Worm (Caenorhabditis elegans) whole organism, L4 larva: ENCODE results near the gene npr-29.

Experiments
- aly-2 ChIP-seq: sonication (generic microtip); optimal IDR thresholded peaks from 2 replicates; lab custom pipeline; 2018; ENCODE audit warnings: missing biosample characterization, missing genetic modification characterization
- ama-1 ChIP-seq: fragments of 150-350 bp; optimal IDR thresholded peaks from 2 replicates; lab custom pipeline; 2014; ENCODE audit warnings: inconsistent platforms, mixed read lengths
- dve-1 ChIP-seq: sonication (generic microtip); optimal IDR thresholded peaks from 2 replicates; lab custom pipeline; 2017; ENCODE audit warnings: antibody characterized with exemption, mild to moderate bottlenecking, missing genetic modification characterization, missing compliant biosample characterization; ENCODE audit not compliant: insufficient read depth
- lin-39 ChIP-seq: fragments of 150-350 bp; optimal IDR thresholded peaks from 2 replicates; lab custom pipeline; 2014; ENCODE audit warnings: missing biosample characterization, missing genetic modification reagents, missing genetic modification characterization
- madf-5 ChIP-seq, 2 experiments: fragments of 200-800 bp; sonication (Bioruptor generic); IDR thresholded peaks; 2 replicates each; pipeline ENCODE4 v1.3.6; 2022; ENCODE audit warnings: missing compliant biosample characterization in 2 of 2, missing genetic modification characterization in 2 of 2
- nhr-11 ChIP-seq: fragments of 150-350 bp; optimal IDR thresholded peaks from 2 replicates; lab custom pipeline; 2014; ENCODE audit warnings: missing biosample characterization, missing genetic modification characterization
- nhr-28 ChIP-seq: fragments of 150-350 bp; optimal IDR thresholded peaks from 2 replicates; lab custom pipeline; 2014; ENCODE audit warnings: missing biosample characterization, missing genetic modification characterization
- spr-3 ChIP-seq: fragments of 200-800 bp; sonication (Bioruptor generic); optimal IDR thresholded peaks from 2 replicates; lab custom pipeline; 2018; ENCODE audit warnings: mild to moderate bottlenecking, missing genetic modification characterization, missing compliant biosample characterization
- unc-130 ChIP-seq: sonication (generic microtip); optimal IDR thresholded peaks from 2 replicates; lab custom pipeline; 2016; ENCODE audit warnings: missing genetic modification reagents, missing genetic modification characterization, missing compliant biosample characterization
- unc-62 ChIP-seq, 3 experiments: fragments of 150-350 bp in 1 of 3; sonication (generic microtip); optimal IDR thresholded peaks in 2 of 3; peaks in 1 of 3; 1 replicate in 1 of 3; 2 replicates in 2 of 3; lab custom pipeline; 2014 to 2017; ENCODE audit warnings: missing biosample characterization in 3 of 3, missing genetic modification characterization in 3 of 3, missing genetic modification reagents in 3 of 3, missing genotype in 1 of 3
- zip-2 ChIP-seq: fragments of 150-350 bp; optimal IDR thresholded peaks from 2 replicates; lab custom pipeline; 2014; ENCODE audit warnings: missing biosample characterization, missing genetic modification characterization

DNA sequence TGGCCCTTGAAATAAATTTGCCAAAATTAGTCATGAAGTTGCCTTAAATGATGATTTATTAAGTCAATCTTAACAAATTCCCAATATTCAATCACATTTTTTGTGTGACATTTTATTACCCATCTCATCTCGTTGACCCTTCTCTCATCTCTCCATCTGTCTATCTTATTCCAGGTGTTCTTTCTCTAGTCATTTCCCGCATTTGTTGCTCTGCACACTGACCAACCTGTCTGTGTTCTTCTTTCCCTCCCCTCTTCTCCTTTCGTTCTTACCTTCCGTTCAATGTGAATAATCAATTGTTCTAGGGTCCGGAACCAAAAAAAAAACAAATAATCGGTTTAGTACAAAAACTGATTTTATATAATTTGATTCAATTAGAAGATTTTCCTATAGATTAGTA is 32.0 kb upstream of the npr-29 start, which contains the start of gene T02C1.1:
- TF ChIP-seq unc-62 (GFP tag; optimal IDR thresholded peaks at IDR 0.05 in 1 of 2; lab: Kevin White, UChicago) (no peak), unc-62 (tag; optimal IDR thresholded peaks at IDR 0.05; lab: Kevin White, UChicago) (no peak), nhr-11 (tag; lab: Kevin White, UChicago) (no peak), ama-1 (no peak), lin-39 (tag; lab: Kevin White, UChicago) (no peak), aly-2 (tag; lab: Kevin White, UChicago) (no peak), unc-130 (GFP tag; lab: Kevin White, UChicago) (no peak), zip-2 (tag; lab: Kevin White, UChicago) (no peak), madf-5 (GFP tag; IDR thresholded peaks at IDR 0.05; lab: Robert Waterston, UW) (no peak), spr-3 (no peak), dve-1 (tag; lab: Kevin White, UChicago) (no peak), nhr-28 (no peak)
